Fruit fly (Drosophila melanogaster): ENCODE results near the gene CG8607.
A peak's percentile ranks its signal among the peaks of the same experiment; 100 is the strongest.

Gene CG8607

DNA sequence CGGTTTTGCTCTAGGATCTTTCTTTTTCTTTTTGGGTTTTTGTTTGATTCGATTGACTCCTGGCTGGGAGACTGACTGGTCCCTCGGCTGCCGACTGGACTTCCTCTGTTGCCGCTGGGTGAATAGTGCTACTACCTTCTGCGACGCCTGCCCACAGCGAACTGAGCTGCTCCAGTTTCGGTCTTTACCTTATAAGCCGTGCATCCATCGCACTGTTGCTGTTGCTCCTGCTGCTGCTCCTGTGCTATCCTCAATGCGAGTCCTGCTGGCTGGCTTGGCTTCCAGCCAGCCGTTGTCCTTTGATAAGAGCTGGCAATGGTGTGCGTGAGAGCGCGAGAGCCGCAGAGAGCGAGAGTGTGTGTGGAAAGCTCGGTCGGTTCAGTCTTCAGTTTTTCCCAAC is 7.1 kb upstream of the CG8607 start, which contains the start of gene unc-13-4A (continued):
- TF ChIP-seq Doc2 (GFP tag; IDR thresholded peaks at IDR 0.05) = no peak
- no peak for TF ChIP-seq pita (GFP tag; optimal IDR thresholded peaks at IDR 0.05)
- TF ChIP-seq row (GFP tag; IDR thresholded peaks at IDR 0.05) = no peak
- TF ChIP-seq Adf1 (GFP tag; IDR thresholded peaks at IDR 0.05) = peak; percentile 15; the same call in 1 of the 2 replicates
- TF ChIP-seq bbx (GFP tag; IDR thresholded peaks at IDR 0.05; ENCODE audit: partially characterized antibody) = no peak
- TF ChIP-seq scrt (GFP tag; optimal IDR thresholded peaks at IDR 0.05) = peak; percentile 71
- TF ChIP-seq Sry-δ (GFP tag; optimal IDR thresholded peaks at IDR 0.05) = no peak
- no peak for TF ChIP-seq ems (GFP tag; optimal IDR thresholded peaks at IDR 0.05)
- TF ChIP-seq abd-A (tag; optimal IDR thresholded peaks at IDR 0.05) = peak; percentile 15
- no peak for TF ChIP-seq CG34224 (GFP tag; IDR thresholded peaks at IDR 0.05; ENCODE audit: partially characterized antibody)
- no peak for TF ChIP-seq dmrt11E (tag; optimal IDR thresholded peaks at IDR 0.05)
- TF ChIP-seq CG11093 (GFP tag; IDR thresholded peaks at IDR 0.05) = no peak
- TF ChIP-seq pnt (GFP tag; optimal IDR thresholded peaks at IDR 0.05) = no peak
- TF ChIP-seq ab (GFP tag; optimal IDR thresholded peaks at IDR 0.05) = no peak
- TF ChIP-seq Deaf1 (tag; optimal IDR thresholded peaks at IDR 0.05) = peak; percentile 10
- TF ChIP-seq CG4820 (GFP tag; optimal IDR thresholded peaks at IDR 0.05) = no peak
- TF ChIP-seq Jarid2 (GFP tag; optimal IDR thresholded peaks at IDR 0.05) = peak; percentile 3
- no peak for TF ChIP-seq danr (GFP tag; IDR thresholded peaks at IDR 0.05)
- TF ChIP-seq CG2116 (GFP tag; optimal IDR thresholded peaks at IDR 0.05) = no peak
- no peak for TF ChIP-seq gcm (GFP tag; optimal IDR thresholded peaks at IDR 0.05)
- no peak for TF ChIP-seq Awh (GFP tag; IDR thresholded peaks at IDR 0.05)
- TF ChIP-seq CG3163 (GFP tag; optimal IDR thresholded peaks at IDR 0.05) = no peak
- TF ChIP-seq HHEX (GFP tag; optimal IDR thresholded peaks at IDR 0.05) = no peak
- no peak for TF ChIP-seq Xbp1 (GFP tag; optimal IDR thresholded peaks at IDR 0.05)
- no peak for TF ChIP-seq CG6272 (GFP tag; IDR thresholded peaks at IDR 0.05)
- no peak for TF ChIP-seq CG6854 (GFP tag; optimal IDR thresholded peaks at IDR 0.05)
- TF ChIP-seq Dfd (GFP tag; optimal IDR thresholded peaks at IDR 0.05) = no peak
- no peak for TF ChIP-seq Dp (GFP tag; optimal IDR thresholded peaks at IDR 0.05)
- TF ChIP-seq Lim3 (GFP tag; IDR thresholded peaks at IDR 0.05) = no peak
- TF ChIP-seq zen2 (GFP tag; IDR thresholded peaks at IDR 0.05; ENCODE audit: partially characterized antibody) = 0 out of 3 replicates have a peak, but pooled peaks have one; percentile 6
- TF ChIP-seq ac (GFP tag; optimal IDR thresholded peaks at IDR 0.05) = no peak
- TF ChIP-seq gt (GFP tag; IDR thresholded peaks at IDR 0.05) = no peak
- no peak for TF ChIP-seq onecut (GFP tag; IDR thresholded peaks at IDR 0.05)
- no peak for TF ChIP-seq CG12219 (GFP tag; optimal IDR thresholded peaks at IDR 0.05)
- no peak for TF ChIP-seq her (GFP tag; optimal IDR thresholded peaks at IDR 0.05)
- no peak for TF ChIP-seq crc (GFP tag; optimal IDR thresholded peaks at IDR 0.05)

DNA sequence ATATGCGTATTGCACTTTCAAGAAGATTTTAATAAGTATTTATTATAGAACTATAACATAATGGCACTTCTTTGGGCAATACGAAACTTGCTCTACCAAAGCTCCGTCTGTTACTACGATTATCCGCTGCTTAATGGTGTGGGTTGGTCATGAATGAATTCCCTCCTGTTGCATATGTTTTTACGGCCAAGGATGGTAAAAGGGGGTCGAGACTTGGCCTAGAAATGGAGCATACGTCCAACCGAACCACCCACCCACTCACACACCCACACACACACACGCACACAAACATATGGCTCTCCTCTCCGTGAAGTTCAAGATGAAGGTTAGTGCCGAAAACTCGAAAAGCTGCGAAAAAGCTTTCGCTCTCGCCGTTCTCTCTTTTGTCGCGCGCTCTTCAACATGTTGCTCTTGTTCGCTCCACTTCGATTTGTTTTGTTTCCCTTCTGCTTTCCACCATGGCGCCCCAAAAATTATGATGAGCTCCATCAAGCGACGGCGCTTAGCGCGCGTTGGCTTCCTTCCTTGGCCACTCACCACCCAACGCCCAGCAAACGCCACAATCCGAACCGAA is 6.2 kb upstream of the CG8607 start:
- TF ChIP-seq Oaz (GFP tag; IDR thresholded peaks at IDR 0.05) (no peak), CG33557 (GFP tag; optimal IDR thresholded peaks at IDR 0.05) (no peak), prd (optimal IDR thresholded peaks at IDR 0.05) (no peak), prd (GFP tag; IDR thresholded peaks at IDR 0.05) (no peak), CG3281 (GFP tag; optimal IDR thresholded peaks at IDR 0.05) (no peak), kay (GFP tag; optimal IDR thresholded peaks at IDR 0.05) (no peak), Adf1 (GFP tag; IDR thresholded peaks at IDR 0.05) (no peak), sima (GFP tag; optimal IDR thresholded peaks at IDR 0.05) (no peak), Rfx (GFP tag; IDR thresholded peaks at IDR 0.05) (0 out of 2 replicates have a peak, but pooled peaks have one; percentile 12), crc (GFP tag; optimal IDR thresholded peaks at IDR 0.05) (no peak), CG18764 (GFP tag; optimal IDR thresholded peaks at IDR 0.05) (no peak), NFAT (GFP tag; IDR thresholded peaks at IDR 0.05) (no peak), Opbp (GFP tag; IDR thresholded peaks at IDR 0.05; ENCODE audit: partially characterized antibody) (no peak), fru (optimal IDR thresholded peaks at IDR 0.05) (no peak), Ets65A (GFP tag) (peak; percentile 6), slou (GFP tag; optimal IDR thresholded peaks at IDR 0.05) (no peak), CG3163 (GFP tag; optimal IDR thresholded peaks at IDR 0.05) (peak; percentile 17), Trl (optimal IDR thresholded peaks at IDR 0.05) (peak; percentile 41 to 77), Trl (GFP tag; optimal IDR thresholded peaks at IDR 0.05) (no peak), Fer2 (tag; optimal IDR thresholded peaks at IDR 0.05) (no peak), scrt (GFP tag; optimal IDR thresholded peaks at IDR 0.05) (peak; percentile 91)
